Worm (Caenorhabditis elegans): ENCODE measurements around the gene F35H12.5.
A peak's percentile ranks its signal among the peaks of the same experiment; 100 is the strongest.
"Not testable (repeated sequence)": the region's sequence is repeated elsewhere in the genome, so short reads cannot be mapped to it uniquely, and the experiment has no call there.

F35H12.5 gene

ce11 chrX:876935-877334 lies 41.3 kb upstream of the F35H12.5 start, which contains the start of gene ZC13.1 (continued):
- no peak for TF ChIP-seq cey-2 (tag; optimal IDR thresholded peaks at IDR 0.05; ENCODE audit: borderline replicate concordance, insufficient read depth)
- peak; percentile 1 for TF ChIP-seq T20F7.1 (GFP tag; optimal IDR thresholded peaks at IDR 0.05)
- TF ChIP-seq hlh-11 (tag; optimal IDR thresholded peaks at IDR 0.05) = peak; percentile 62
- TF ChIP-seq ctbp-1 (GFP tag; IDR thresholded peaks at IDR 0.05) = no peak
- TF ChIP-seq lim-7 (GFP tag; IDR thresholded peaks at IDR 0.05) = 0 out of 2 replicates have a peak, but pooled peaks have one; percentile 39
- TF ChIP-seq dpl-1 (GFP tag; optimal IDR thresholded peaks at IDR 0.05) = peak; percentile 54
- no peak for TF ChIP-seq spr-1 (tag; optimal IDR thresholded peaks at IDR 0.05)

DNA sequence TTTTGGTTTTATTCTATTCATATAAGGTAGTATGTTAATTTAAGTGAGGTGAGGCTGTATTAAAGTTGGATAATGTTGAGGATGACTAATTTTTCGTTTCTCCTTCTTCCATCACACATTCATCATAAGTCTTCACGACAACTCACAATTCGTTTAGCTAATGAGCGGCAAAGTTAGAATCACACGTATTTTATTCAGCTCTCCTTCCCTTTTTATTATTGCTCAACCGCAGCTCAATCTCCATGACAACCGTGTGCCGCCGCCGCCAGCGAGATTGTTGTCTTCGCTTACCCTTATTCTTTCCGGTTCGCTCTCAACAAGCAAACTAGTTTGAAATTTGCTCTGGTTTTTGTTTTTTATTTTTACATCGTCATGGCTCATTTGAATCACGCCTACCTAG lies 37.8 kb upstream of the F35H12.5 start, which contains the start of gene ZC13.2:
TSS of gene ZC13.2 (plus strand) at position 301 of the 400 bp plus-strand sequence.
- peak; percentile 6 for TF ChIP-seq aha-1 (tag)
- no peak for TF ChIP-seq lin-1 (GFP tag; IDR thresholded peaks at IDR 0.05)
- peak in 1 of 2 experiments; percentile 66 for TF ChIP-seq unc-62 (GFP tag; optimal IDR thresholded peaks at IDR 0.05 in 1 of 2)
- TF ChIP-seq unc-62 (tag; optimal IDR thresholded peaks at IDR 0.05) = no peak

- TF ChIP-seq F44E2.7 (GFP tag; IDR thresholded peaks at IDR 0.05) (no peak), daf-12 (tag; optimal IDR thresholded peaks at IDR 0.05) (no peak), zip-2 (tag; optimal IDR thresholded peaks at IDR 0.05) (no peak), arid-1 (GFP tag; conservative IDR thresholded peaks at IDR 0.05) (no peak), egl-27 (tag; optimal IDR thresholded peaks at IDR 0.05) (no peak), spr-3 (GFP tag; optimal IDR thresholded peaks at IDR 0.05) (no peak), aly-2 (tag; optimal IDR thresholded peaks at IDR 0.05) (no peak), rbr-2 (tag; optimal IDR thresholded peaks at IDR 0.05) (no peak), ceh-32 (tag; optimal IDR thresholded peaks at IDR 0.05; ENCODE audit: poor library complexity) (no peak), dmd-6 (GFP tag; IDR thresholded peaks at IDR 0.05) (no peak), ces-1 (GFP tag; optimal IDR thresholded peaks at IDR 0.05) (no peak), ceh-44 (GFP tag; IDR thresholded peaks at IDR 0.05) (no peak)
Observed at ce11 chrX:888294-888693, 29.9 kb upstream of the F35H12.5 start, which contains the start of gene mam-1. mam-1 (minus strand) TSS chrX:888394.

DNA sequence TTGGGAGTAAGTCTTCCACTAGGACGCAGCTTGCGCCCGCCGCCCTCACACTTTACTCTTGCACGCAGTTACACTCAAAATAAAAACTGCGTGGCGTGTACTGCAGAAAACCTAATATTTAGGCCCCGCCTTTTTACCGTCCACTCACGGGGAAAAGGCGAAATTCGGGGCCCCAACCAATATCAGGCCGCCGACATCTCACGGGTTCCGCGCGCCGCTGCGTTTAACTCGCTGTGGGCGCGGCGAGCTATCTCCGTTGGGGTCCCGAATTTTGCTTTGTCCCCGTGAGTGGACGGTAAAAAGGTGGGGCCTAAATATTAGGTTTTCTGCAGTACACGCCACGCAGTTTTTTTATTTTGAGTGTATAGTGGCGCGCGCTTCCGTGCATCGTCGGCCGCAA lies 25.7 kb upstream of the F35H12.5 start:
- TF ChIP-seq egl-43 (GFP tag; IDR thresholded peaks at IDR 0.05) = 0 out of 2 replicates have a peak, but pooled peaks have one; percentile 52
- peak in 1 of 2 experiments; percentile 7 for TF ChIP-seq daf-16 (GFP tag; optimal IDR thresholded peaks at IDR 0.05)
- not testable (repeated sequence) for TF ChIP-seq daf-16 (tag; optimal IDR thresholded peaks at IDR 0.05)
- peak; percentile 64 for TF ChIP-seq set-16 (GFP tag; IDR thresholded peaks at IDR 0.05)

DNA sequence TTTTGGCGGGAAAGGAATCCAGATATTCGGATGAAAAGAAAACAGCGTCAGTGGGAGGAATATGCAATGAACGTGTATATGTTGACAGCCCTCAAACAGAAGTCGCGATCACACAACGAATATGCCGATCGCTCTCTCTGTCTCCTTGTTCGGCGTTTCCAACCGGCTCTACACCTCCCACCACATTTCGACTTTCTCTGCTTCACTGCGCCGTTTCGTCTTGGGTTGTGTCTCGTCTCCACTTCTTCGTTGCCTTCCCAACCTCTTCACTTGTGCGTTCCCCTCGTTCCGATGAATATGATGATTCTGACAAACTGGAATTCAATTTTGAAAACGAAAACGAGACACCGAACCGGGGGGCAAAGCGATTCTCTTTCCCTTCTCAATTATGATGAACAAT lies 20.2 kb upstream of the F35H12.5 start, which contains the start of gene mab-7:
TSS of gene mab-7 (minus strand) at position 101 of the 400 bp plus-strand sequence.
- TF ChIP-seq arid-1 (GFP tag; conservative IDR thresholded peaks at IDR 0.05) = no peak
- no peak for TF ChIP-seq ztf-7 (tag; optimal IDR thresholded peaks at IDR 0.05)
- no peak for TF ChIP-seq nhr-28 (tag; optimal IDR thresholded peaks at IDR 0.05)
- no peak for TF ChIP-seq dve-1 (tag; optimal IDR thresholded peaks at IDR 0.05; ENCODE audit: insufficient read depth)
- TF ChIP-seq tra-1 (GFP tag; IDR thresholded peaks at IDR 0.05) = no peak
- no peak for TF ChIP-seq attf-4 (tag; optimal IDR thresholded peaks at IDR 0.05)
- no peak for TF ChIP-seq ctbp-1 (GFP tag; IDR thresholded peaks at IDR 0.05)
- no peak for TF ChIP-seq lin-13 (GFP tag; optimal IDR thresholded peaks at IDR 0.05)
- no peak for TF ChIP-seq zag-1 (tag; optimal IDR thresholded peaks at IDR 0.05)
- TF ChIP-seq egl-27 (tag; optimal IDR thresholded peaks at IDR 0.05) = no peak
- no peak for TF ChIP-seq rbr-2 (tag; optimal IDR thresholded peaks at IDR 0.05)
- TF ChIP-seq spr-3 (GFP tag; optimal IDR thresholded peaks at IDR 0.05) = no peak
- no peak for TF ChIP-seq unc-39 (tag; optimal IDR thresholded peaks at IDR 0.05)
- no peak for TF ChIP-seq mes-2 (tag; optimal IDR thresholded peaks at IDR 0.05; ENCODE audit: poor library complexity, severe bottlenecking)

Measured in whole organism, L4 larva.